Fruit fly (Drosophila melanogaster) whole organism, prepupa: ENCODE measurements around the gene Nepl21.

Experiments used
- Blimp-1 ChIP-seq: fragments of 200-800 bp; sonication (Bioruptor generic); optimal IDR thresholded peaks from 3 replicates; lab custom pipeline; 2017; ENCODE audit warnings: missing biosample characterization, missing genetic modification characterization, mild to moderate bottlenecking, moderate library complexity, missing genetic modification reagents
- CG10631 ChIP-seq: fragments of 200-800 bp; sonication (Bioruptor generic); optimal IDR thresholded peaks from 2 replicates; lab custom pipeline; 2016; ENCODE audit warnings: missing biosample characterization, missing genetic modification characterization
- CG10669 ChIP-seq: fragments of 200-800 bp; sonication (Bioruptor generic); optimal IDR thresholded peaks from 3 replicates; lab custom pipeline; 2018; ENCODE audit warnings: missing biosample characterization, mild to moderate bottlenecking, missing genetic modification characterization, moderate library complexity
- CG11294 ChIP-seq: fragments of 200-800 bp; sonication (Bioruptor generic); IDR thresholded peaks from 2 replicates; pipeline ENCODE4 v1.3.6; 2022; ENCODE audit warnings: missing biosample characterization, missing genetic modification characterization
- CG11762 ChIP-seq: fragments of 200-800 bp; sonication (Bioruptor generic); optimal IDR thresholded peaks from 3 replicates; lab custom pipeline; 2016; ENCODE audit warnings: missing biosample characterization, missing genetic modification characterization; ENCODE audit not compliant: insufficient read depth
- CG11902 ChIP-seq: fragments of 200-800 bp; sonication (Bioruptor generic); optimal IDR thresholded peaks from 3 replicates; lab custom pipeline; 2016; ENCODE audit warnings: missing biosample characterization, missing genetic modification characterization
- CG15336 ChIP-seq: fragments of 200-800 bp; sonication (Bioruptor generic); IDR thresholded peaks from 2 replicates; pipeline ENCODE4 v1.3.6; 2022; ENCODE audit warnings: missing biosample characterization, missing genetic modification characterization
- CG1621 ChIP-seq: fragments of 200-800 bp; sonication (Bioruptor generic); optimal IDR thresholded peaks from 3 replicates; lab custom pipeline; 2018; ENCODE audit warnings: missing biosample characterization, mild to moderate bottlenecking, missing genetic modification characterization
- CG16779 ChIP-seq: fragments of 200-800 bp; sonication (Bioruptor generic); optimal IDR thresholded peaks from 3 replicates; lab custom pipeline; 2017; ENCODE audit warnings: missing biosample characterization, mild to moderate bottlenecking, missing genetic modification characterization
- CG3032 ChIP-seq: fragments of 200-800 bp; optimal IDR thresholded peaks from 2 replicates; lab custom pipeline; 2019; ENCODE audit warnings: missing biosample characterization, mild to moderate bottlenecking, missing genetic modification characterization, moderate library complexity
- CG31627 ChIP-seq: fragments of 200-800 bp; sonication (Bioruptor generic); optimal IDR thresholded peaks from 3 replicates; lab custom pipeline; 2016; ENCODE audit warnings: missing biosample characterization, missing genetic modification characterization
- CG34406 ChIP-seq: fragments of 200-800 bp; sonication (Bioruptor generic); optimal IDR thresholded peaks from 3 replicates; lab custom pipeline; 2016; ENCODE audit warnings: missing biosample characterization, missing genetic modification characterization
- CG4318 ChIP-seq: fragments of 200-800 bp; sonication (Bioruptor generic); optimal IDR thresholded peaks from 3 replicates; lab custom pipeline; 2017; ENCODE audit warnings: missing biosample characterization, mild to moderate bottlenecking, missing genetic modification characterization
- CG6163 ChIP-seq: fragments of 200-800 bp; sonication (Bioruptor generic); IDR thresholded peaks from 3 replicates; pipeline ENCODE4 v1.3.6; 2022; ENCODE audit warnings: missing biosample characterization, missing genetic modification characterization
- CG6276 ChIP-seq: fragments of 200-800 bp; sonication (Bioruptor generic); optimal IDR thresholded peaks from 2 replicates; lab custom pipeline; 2017; ENCODE audit warnings: missing biosample characterization, mild to moderate bottlenecking, missing genetic modification characterization
- CG6792 ChIP-seq: fragments of 200-800 bp; sonication (Bioruptor generic); optimal IDR thresholded peaks from 3 replicates; lab custom pipeline; 2016; ENCODE audit warnings: missing biosample characterization, missing genetic modification characterization
- CG6808 ChIP-seq: fragments of 200-800 bp; sonication (Bioruptor generic); optimal IDR thresholded peaks from 3 replicates; lab custom pipeline; 2017; ENCODE audit warnings: missing biosample characterization, missing genetic modification characterization, mild to moderate bottlenecking, moderate library complexity, missing genetic modification reagents
- CG6854 ChIP-seq: fragments of 200-800 bp; sonication (Bioruptor generic); optimal IDR thresholded peaks from 2 replicates; lab custom pipeline; 2017; ENCODE audit warnings: missing biosample characterization, mild to moderate bottlenecking, missing genetic modification characterization
- CG8119 ChIP-seq: fragments of 200-800 bp; sonication (Bioruptor generic); IDR thresholded peaks from 3 replicates; pipeline ENCODE4 v1.3.6; 2022; ENCODE audit warnings: missing biosample characterization, missing genetic modification characterization
- CG9139 ChIP-seq: fragments of 200-800 bp; sonication (Bioruptor generic); optimal IDR thresholded peaks from 3 replicates; lab custom pipeline; 2017; ENCODE audit warnings: missing biosample characterization, mild to moderate bottlenecking, missing genetic modification characterization
- Eip75B ChIP-seq: fragments of 200-800 bp; sonication (Bioruptor generic); optimal IDR thresholded peaks from 3 replicates; lab custom pipeline; 2016; ENCODE audit warnings: missing biosample characterization, missing genetic modification characterization
- Eip93F ChIP-seq: fragments of 200-800 bp; sonication (Bioruptor generic); optimal IDR thresholded peaks from 2 replicates; lab custom pipeline; 2016; ENCODE audit warnings: missing biosample characterization, mild to moderate bottlenecking, missing genetic modification characterization
- Ets21C ChIP-seq: fragments of 200-800 bp; sonication (Bioruptor generic); optimal IDR thresholded peaks from 3 replicates; lab custom pipeline; 2016; ENCODE audit warnings: missing biosample characterization, missing genetic modification characterization
- Ets96B ChIP-seq: fragments of 200-800 bp; optimal IDR thresholded peaks from 2 replicates; lab custom pipeline; 2019; ENCODE audit warnings: missing biosample characterization, mild to moderate bottlenecking, missing genetic modification characterization, moderate library complexity
- Gug ChIP-seq: fragments of 200-800 bp; sonication (Bioruptor generic); IDR thresholded peaks from 2 replicates; pipeline ENCODE4 v1.3.6; 2022; ENCODE audit warnings: missing biosample characterization, missing genetic modification characterization
- Hr38 ChIP-seq: sonication (Bioruptor generic); optimal IDR thresholded peaks from 2 replicates; lab custom pipeline; 2016; ENCODE audit warnings: missing biosample characterization, missing genetic modification characterization
- Hr39 ChIP-seq: fragments of 200-800 bp; sonication (Bioruptor generic); optimal IDR thresholded peaks from 2 replicates; lab custom pipeline; 2016; ENCODE audit warnings: missing biosample characterization, missing genetic modification characterization
- Hr4 ChIP-seq: fragments of 200-800 bp; sonication (Bioruptor generic); optimal IDR thresholded peaks from 3 replicates; lab custom pipeline; 2016; ENCODE audit warnings: missing biosample characterization, missing genetic modification characterization
- Lpt ChIP-seq: fragments of 200-800 bp; sonication (Bioruptor generic); optimal IDR thresholded peaks from 3 replicates; lab custom pipeline; 2016; ENCODE audit warnings: missing biosample characterization, missing genetic modification characterization
- Met ChIP-seq: fragments of 200-800 bp; sonication (Bioruptor generic); optimal IDR thresholded peaks from 3 replicates; lab custom pipeline; 2016; ENCODE audit warnings: missing biosample characterization, missing genetic modification characterization
- OdsH ChIP-seq: fragments of 200-800 bp; sonication (Bioruptor generic); optimal IDR thresholded peaks from 3 replicates; lab custom pipeline; 2016; ENCODE audit warnings: missing biosample characterization, missing genetic modification characterization
- Smox ChIP-seq: fragments of 200-800 bp; sonication (Bioruptor generic); optimal IDR thresholded peaks from 3 replicates; lab custom pipeline; 2016; ENCODE audit warnings: missing biosample characterization, missing genetic modification characterization
- Sox102F ChIP-seq: fragments of 200-800 bp; sonication (Bioruptor generic); optimal IDR thresholded peaks from 2 replicates; lab custom pipeline; 2016; ENCODE audit warnings: missing biosample characterization, mild to moderate bottlenecking, missing genetic modification characterization
- Sox14 ChIP-seq: fragments of 200-800 bp; sonication (Bioruptor generic); optimal IDR thresholded peaks from 3 replicates; lab custom pipeline; 2016; ENCODE audit warnings: missing biosample characterization, missing genetic modification characterization
- Sox15 ChIP-seq: fragments of 200-800 bp; sonication (Bioruptor generic); optimal IDR thresholded peaks from 3 replicates; lab custom pipeline; 2016; ENCODE audit warnings: missing biosample characterization, missing genetic modification characterization
- achi ChIP-seq: fragments of 200-800 bp; sonication (Bioruptor generic); optimal IDR thresholded peaks from 3 replicates; lab custom pipeline; 2016; ENCODE audit warnings: missing biosample characterization, missing genetic modification characterization
- acj6 ChIP-seq: fragments of 200-800 bp; sonication (Bioruptor generic); optimal IDR thresholded peaks from 3 replicates; lab custom pipeline; 2016; ENCODE audit warnings: missing biosample characterization, missing genetic modification characterization
- dac ChIP-seq: fragments of 200-800 bp; sonication (Bioruptor generic); optimal IDR thresholded peaks from 2 replicates; lab custom pipeline; 2017; ENCODE audit warnings: missing biosample characterization, mild to moderate bottlenecking, missing genetic modification characterization
- dsx ChIP-seq: fragments of 200-800 bp; optimal IDR thresholded peaks from 3 replicates; lab custom pipeline; 2019; ENCODE audit warnings: missing biosample characterization, mild to moderate bottlenecking, missing genetic modification characterization, moderate library complexity; ENCODE audit not compliant: poor library complexity, severe bottlenecking
- fd59A ChIP-seq: fragments of 200-800 bp; sonication (Bioruptor generic); optimal IDR thresholded peaks from 2 replicates; lab custom pipeline; 2017; ENCODE audit warnings: missing biosample characterization, mild to moderate bottlenecking, missing genetic modification characterization, missing genetic modification reagents
- lz ChIP-seq: fragments of 200-800 bp; sonication (Bioruptor generic); optimal IDR thresholded peaks from 3 replicates; lab custom pipeline; 2016; ENCODE audit warnings: missing biosample characterization, missing genetic modification characterization
- net ChIP-seq: fragments of 200-800 bp; sonication (Bioruptor generic); optimal IDR thresholded peaks from 3 replicates; lab custom pipeline; 2016; ENCODE audit warnings: missing biosample characterization, missing genetic modification characterization
- pdm3 ChIP-seq: fragments of 200-800 bp; sonication (Bioruptor generic); optimal IDR thresholded peaks from 3 replicates; lab custom pipeline; 2016; ENCODE audit warnings: missing biosample characterization, missing genetic modification characterization
- svp ChIP-seq: fragments of 200-800 bp; sonication (Bioruptor generic); peaks from one replicate; lab custom pipeline; 2016; ENCODE audit warnings: missing biosample characterization, missing genetic modification characterization
- vri ChIP-seq: fragments of 200-800 bp; sonication (Bioruptor generic); optimal IDR thresholded peaks from 3 replicates; lab custom pipeline; 2016; ENCODE audit warnings: missing biosample characterization, mild to moderate bottlenecking, missing genetic modification characterization

Gene Nepl21

dm6 chr3R:28872605-28873004 is 10.9 kb upstream of the Nepl21 start, which contains the start of gene Nepl17:
Gene Nepl17, plus strand, starts transcription at chr3R:28872905.
- TF ChIP-seq pdm3 (GFP tag; lab: Kevin White, UChicago) (no peak), svp (GFP tag; lab: Kevin White, UChicago) (peak; percentile 42)

dm6 chr3R:28875345-28875744 is 8.1 kb upstream of the Nepl21 start, which contains the start of gene Nepl18:
Gene Nepl18, plus strand, starts transcription at chr3R:28875621.
- TF ChIP-seq dac (GFP tag; lab: Kevin White, UChicago) (no peak), svp (GFP tag; lab: Kevin White, UChicago) (peak; percentile 91)

dm6 chr3R:28880066-28880842 is 3.2 kb upstream of the Nepl21 start, which contains the start of the genes Nepl19 and Nepl20:
Gene Nepl19, minus strand, starts transcription at chr3R:28880122.
Gene Nepl20, plus strand, starts transcription at chr3R:28880792.
- TF ChIP-seq lz (GFP tag; lab: Kevin White, UChicago) (peak; percentile 86), fd59A (peak; percentile 78), dac (GFP tag; lab: Kevin White, UChicago) (peak; percentile 65), Ets96B (peak; percentile 89), Sox14 (GFP tag; lab: Kevin White, UChicago) (peak; percentile 86), CG11902 (GFP tag; lab: Kevin White, UChicago) (peak; percentile 77), Hr38 (GFP tag; lab: Kevin White, UChicago) (no peak), svp (GFP tag; lab: Kevin White, UChicago) (peak; percentile 99), CG10631 (GFP tag; lab: Kevin White, UChicago) (peak; percentile 86), dsx (GFP tag; lab: Kevin White, UChicago) (peak; percentile 85), Ets21C (GFP tag; lab: Kevin White, UChicago) (peak; percentile 67), CG15336 (GFP tag; lab: Robert Waterston, UW) (peak; percentile 87), CG6792 (peak; percentile 89), net (GFP tag; lab: Kevin White, UChicago) (peak; percentile 89), vri (GFP tag; lab: Kevin White, UChicago) (peak; percentile 77), CG31627 (GFP tag; lab: Kevin White, UChicago) (peak; percentile 84), CG34406 (GFP tag; lab: Kevin White, UChicago) (peak; percentile 86), CG6163 (GFP tag; lab: Robert Waterston, UW) (peak; percentile 94), CG6276 (peak; percentile 86), Eip75B (peak; percentile 88), Smox (peak; percentile 85), Gug (GFP tag; lab: Robert Waterston, UW) (peak; percentile 93), Eip93F (GFP tag; lab: Kevin White, UChicago) (peak; percentile 68), CG10669 (peak; percentile 89), OdsH (GFP tag; lab: Kevin White, UChicago) (peak; percentile 90), acj6 (peak; percentile 91), Sox15 (GFP tag; lab: Kevin White, UChicago) (peak; percentile 76), CG6808 (GFP tag; lab: Kevin White, UChicago) (peak; percentile 85), Sox102F (peak; percentile 87), CG9139 (GFP tag; lab: Kevin White, UChicago) (peak; percentile 79), CG3032 (tag; lab: Kevin White, UChicago) (peak; percentile 86), Hr4 (GFP tag; lab: Kevin White, UChicago) (peak; percentile 91), Met (peak; percentile 87), CG11294 (peak; percentile 85), CG1621 (peak; percentile 89), achi (peak; percentile 84), Lpt (peak; percentile 79), CG16779 (tag; lab: Kevin White, UChicago) (peak; percentile 86), CG6854 (GFP tag; lab: Kevin White, UChicago) (no peak), Hr39 (peak; percentile 77), CG11762 (GFP tag; lab: Kevin White, UChicago) (peak; percentile 75), pdm3 (GFP tag; lab: Kevin White, UChicago) (peak; percentile 92), CG8119 (GFP tag; lab: Robert Waterston, UW) (peak; percentile 89), CG4318 (GFP tag; lab: Kevin White, UChicago) (peak; percentile 73), Blimp-1 (GFP tag; lab: Kevin White, UChicago) (peak; percentile 36)
